Fruit fly (Drosophila melanogaster) whole organism, embryonic: ENCODE results near the gene Wdfy2.
A peak's percentile ranks its signal among the peaks of the same experiment; 100 is the strongest.

Source experiments
- ATbp ChIP-seq: fragments of 200-800 bp; sonication (Bioruptor generic); optimal IDR thresholded peaks from 2 replicates; lab custom pipeline; 2017; ENCODE audit warnings: missing biosample characterization, mild to moderate bottlenecking, missing genetic modification characterization, missing genetic modification reagents
- CG10543 ChIP-seq: fragments of 200-800 bp; sonication (Bioruptor generic); optimal IDR thresholded peaks from 3 replicates; lab custom pipeline; 2017; ENCODE audit warnings: missing biosample characterization, mild to moderate bottlenecking, missing genetic modification characterization, moderate library complexity
- CG13624 ChIP-seq: fragments of 200-800 bp; sonication (Bioruptor generic); optimal IDR thresholded peaks from 2 replicates; lab custom pipeline; 2016; ENCODE audit warnings: missing biosample characterization, missing genetic modification characterization
- CG14014 ChIP-seq: fragments of 200-800 bp; sonication (Bioruptor generic); IDR thresholded peaks from 2 replicates; pipeline ENCODE4 v1.3.6; 2022; ENCODE audit warnings: missing biosample characterization, missing genetic modification characterization
- CG30403 ChIP-seq: fragments of 200-800 bp; sonication (Bioruptor generic); optimal IDR thresholded peaks from 3 replicates; lab custom pipeline; 2016; ENCODE audit warnings: missing biosample characterization, missing genetic modification characterization
- CG32532 ChIP-seq: fragments of 200-800 bp; sonication (Bioruptor generic); IDR thresholded peaks from 2 replicates; pipeline ENCODE4 v1.3.6; 2022; ENCODE audit warnings: missing biosample characterization, missing genetic modification characterization
- CG32767 ChIP-seq: fragments of 200-800 bp; sonication (Bioruptor generic); IDR thresholded peaks from 2 replicates; pipeline ENCODE4 v1.3.6; 2022; ENCODE audit warnings: missing biosample characterization, missing genetic modification characterization
- CG33557 ChIP-seq: fragments of 200-800 bp; sonication (Bioruptor generic); optimal IDR thresholded peaks from 2 replicates; lab custom pipeline; 2019; ENCODE audit warnings: missing biosample characterization, mild to moderate bottlenecking, missing genetic modification characterization, moderate library complexity
- CG34224 ChIP-seq: fragments of 200-800 bp; sonication (Bioruptor generic); IDR thresholded peaks from 3 replicates; pipeline ENCODE4 v1.3.6; 2022; ENCODE audit warnings: missing biosample characterization, missing genetic modification characterization; ENCODE audit not compliant: partially characterized antibody
- CG34422 ChIP-seq: fragments of 200-800 bp; sonication (Bioruptor generic); IDR thresholded peaks from 3 replicates; pipeline ENCODE4 v1.3.6; 2022; ENCODE audit warnings: missing biosample characterization, missing genetic modification characterization
- CG4282 ChIP-seq: fragments of 200-800 bp; sonication (Bioruptor generic); optimal IDR thresholded peaks from 2 replicates; lab custom pipeline; 2016; ENCODE audit warnings: missing biosample characterization, missing genetic modification characterization
- CG4424 ChIP-seq: fragments of 200-800 bp; sonication (Bioruptor generic); optimal IDR thresholded peaks from 3 replicates; lab custom pipeline; 2016; ENCODE audit warnings: missing biosample characterization, missing genetic modification characterization
- CG8281 ChIP-seq: fragments of 200-800 bp; sonication (Bioruptor generic); optimal IDR thresholded peaks from 2 replicates; lab custom pipeline; 2018; ENCODE audit warnings: missing biosample characterization, mild to moderate bottlenecking, missing genetic modification characterization, moderate library complexity
- CHES-1-like ChIP-seq: fragments of 200-800 bp; sonication (Bioruptor generic); optimal IDR thresholded peaks from 2 replicates; lab custom pipeline; 2016; ENCODE audit warnings: missing biosample characterization, missing genetic modification characterization
- ERR ChIP-seq: fragments of 200-800 bp; sonication (Bioruptor generic); optimal IDR thresholded peaks from 2 replicates; lab custom pipeline; 2016; ENCODE audit warnings: missing biosample characterization, missing genetic modification characterization
- HLH4C ChIP-seq: fragments of 200-800 bp; sonication (Bioruptor generic); IDR thresholded peaks from 3 replicates; pipeline ENCODE4 v1.3.6; 2022; ENCODE audit warnings: missing biosample characterization, missing genetic modification characterization; ENCODE audit not compliant: partially characterized antibody
- HLHmδ ChIP-seq: fragments of 200-800 bp; sonication (Bioruptor generic); optimal IDR thresholded peaks from 2 replicates; lab custom pipeline; 2018; ENCODE audit warnings: missing biosample characterization, mild to moderate bottlenecking, missing genetic modification characterization, moderate library complexity
- Nf-YB ChIP-seq: fragments of 200-800 bp; sonication (Bioruptor generic); optimal IDR thresholded peaks from 3 replicates; lab custom pipeline; 2019; ENCODE audit warnings: missing biosample characterization, mild to moderate bottlenecking, missing genetic modification characterization, moderate library complexity
- Rx ChIP-seq: fragments of 200-800 bp; sonication (Bioruptor generic); IDR thresholded peaks from 2 replicates; pipeline ENCODE4 v1.3.6; 2022; ENCODE audit warnings: missing biosample characterization, missing genetic modification characterization
- Sin3A ChIP-seq: fragments of >200 bp; optimal IDR thresholded peaks from 2 replicates; lab custom pipeline; 2018
- TFAM ChIP-seq: fragments of 200-800 bp; sonication (Bioruptor generic); optimal IDR thresholded peaks from 2 replicates; lab custom pipeline; 2017; ENCODE audit warnings: missing biosample characterization, missing genetic modification characterization, inconsistent platforms
- Usf ChIP-seq: fragments of 200-800 bp; sonication (Bioruptor generic); optimal IDR thresholded peaks from 2 replicates; lab custom pipeline; 2017; ENCODE audit warnings: missing genotype, missing biosample characterization, missing genetic modification characterization
- Vsx1 ChIP-seq: fragments of 200-800 bp; sonication (Bioruptor generic); optimal IDR thresholded peaks from 2 replicates; lab custom pipeline; 2017; ENCODE audit warnings: missing biosample characterization, mild to moderate bottlenecking, missing genetic modification characterization, missing genetic modification reagents
- ap ChIP-seq: fragments of 200-800 bp; sonication (Bioruptor generic); IDR thresholded peaks from 2 replicates; pipeline ENCODE4 v1.3.6; 2022; ENCODE audit warnings: missing biosample characterization, missing genetic modification characterization
- da ChIP-seq: fragments of 200-800 bp; sonication (Bioruptor generic); optimal IDR thresholded peaks from 2 replicates; lab custom pipeline; 2016; ENCODE audit warnings: missing biosample characterization, missing genetic modification characterization
- disco-r ChIP-seq: fragments of 200-800 bp; sonication (Bioruptor generic); optimal IDR thresholded peaks from 2 replicates; lab custom pipeline; 2016; ENCODE audit warnings: missing biosample characterization, missing genetic modification characterization
- dm ChIP-seq: fragments of 200-800 bp; sonication (Bioruptor generic); optimal IDR thresholded peaks from 3 replicates; lab custom pipeline; 2016; ENCODE audit warnings: missing biosample characterization, missing genetic modification characterization
- ems ChIP-seq: fragments of 200-800 bp; sonication (Bioruptor generic); optimal IDR thresholded peaks from 3 replicates; lab custom pipeline; 2016; ENCODE audit warnings: missing biosample characterization, missing genetic modification characterization
- exex ChIP-seq: fragments of 200-800 bp; sonication (Bioruptor generic); optimal IDR thresholded peaks from 4 replicates; lab custom pipeline; 2018; ENCODE audit warnings: missing biosample characterization, mild to moderate bottlenecking, missing genetic modification characterization, moderate library complexity
- gfzf ChIP-seq: fragments of 200-800 bp; sonication (Bioruptor generic); optimal IDR thresholded peaks from 2 replicates; lab custom pipeline; 2016; ENCODE audit warnings: missing biosample characterization, mild to moderate bottlenecking, missing genetic modification characterization, moderate library complexity
- grau ChIP-seq: fragments of 200-800 bp; optimal IDR thresholded peaks from 3 replicates; lab custom pipeline; 2019; ENCODE audit warnings: missing biosample characterization, mild to moderate bottlenecking, missing genetic modification characterization, moderate library complexity
- jigr1 ChIP-seq: fragments of 200-800 bp; sonication (Bioruptor generic); IDR thresholded peaks from 3 replicates; pipeline ENCODE4 v1.3.6; 2022; ENCODE audit warnings: missing biosample characterization, missing genetic modification characterization
- mld ChIP-seq: fragments of 200-800 bp; sonication (Bioruptor generic); IDR thresholded peaks from 3 replicates; pipeline ENCODE4 v1.3.6; 2022; ENCODE audit warnings: missing biosample characterization, missing genetic modification characterization; ENCODE audit not compliant: partially characterized antibody
- nau ChIP-seq: fragments of 200-800 bp; sonication (Bioruptor generic); optimal IDR thresholded peaks from 3 replicates; lab custom pipeline; 2017; ENCODE audit warnings: missing biosample characterization, mild to moderate bottlenecking, missing genetic modification characterization, missing genetic modification reagents
- nmo ChIP-seq: fragments of 200-800 bp; sonication (Bioruptor generic); optimal IDR thresholded peaks from 2 replicates; lab custom pipeline; 2018; ENCODE audit warnings: missing biosample characterization, mild to moderate bottlenecking, missing genetic modification characterization, moderate library complexity
- phol ChIP-seq: fragments of 200-800 bp; sonication (Bioruptor generic); optimal IDR thresholded peaks from 3 replicates; lab custom pipeline; 2018; ENCODE audit warnings: missing biosample characterization, mild to moderate bottlenecking, missing genetic modification characterization, moderate library complexity
- prd ChIP-seq, 3 experiments: fragments of >200 bp in 2 of 3; fragments of 200-800 bp in 1 of 3; sonication (Bioruptor generic) in 1 of 3; optimal IDR thresholded peaks in 2 of 3; IDR thresholded peaks in 1 of 3; 2 replicates in 2 of 3; 3 replicates in 1 of 3; pipeline versions ENCODE4 v1.3.6 to Lab custom; 2017 to 2022; ENCODE audit warnings: missing biosample characterization in 1 of 3, missing genetic modification characterization in 1 of 3
- pum ChIP-seq: fragments of 200-800 bp; sonication (Bioruptor generic); optimal IDR thresholded peaks from 2 replicates; lab custom pipeline; 2016; ENCODE audit warnings: missing biosample characterization, missing genetic modification characterization
- rib ChIP-seq: fragments of 200-800 bp; sonication (Bioruptor generic); IDR thresholded peaks from 2 replicates; pipeline ENCODE4 v1.3.6; 2022; ENCODE audit warnings: missing biosample characterization, missing genetic modification characterization
- sens ChIP-seq: fragments of 200-800 bp; sonication (Bioruptor generic); peaks from one replicate; lab custom pipeline; 2016; ENCODE audit warnings: missing biosample characterization, missing genetic modification characterization
- sim ChIP-seq: fragments of 200-800 bp; sonication (Bioruptor generic); IDR thresholded peaks from 2 replicates; pipeline ENCODE4 v1.3.6; 2022; ENCODE audit warnings: missing biosample characterization, missing genetic modification characterization
- sr ChIP-seq: fragments of 200-800 bp; sonication (Bioruptor generic); IDR thresholded peaks from 3 replicates; pipeline ENCODE4 v1.3.6; 2022; ENCODE audit warnings: missing biosample characterization, missing genetic modification characterization
- ssp ChIP-seq: fragments of 200-800 bp; sonication (Bioruptor generic); IDR thresholded peaks from 2 replicates; pipeline ENCODE4 v1.3.6; 2022; ENCODE audit warnings: missing biosample characterization, missing genetic modification characterization
- tap ChIP-seq: fragments of 200-800 bp; optimal IDR thresholded peaks from 3 replicates; lab custom pipeline; 2019; ENCODE audit warnings: missing biosample characterization, mild to moderate bottlenecking, missing genetic modification characterization, moderate library complexity
- trh ChIP-seq: fragments of 200-800 bp; sonication (Bioruptor generic); optimal IDR thresholded peaks from 2 replicates; lab custom pipeline; 2016; ENCODE audit warnings: missing biosample characterization, missing genetic modification characterization
- yki ChIP-seq: fragments of >200 bp; optimal IDR thresholded peaks from 3 replicates; lab custom pipeline; 2018
- zf30C ChIP-seq: fragments of 200-800 bp; sonication (Bioruptor generic); optimal IDR thresholded peaks from 3 replicates; lab custom pipeline; 2018; ENCODE audit warnings: missing biosample characterization, mild to moderate bottlenecking, missing genetic modification characterization

Gene Wdfy2

dm6 chr2L:10408122-10408576 lies 14.9 kb upstream of the Wdfy2 start, which contains the start of the genes Ip259 and RpS27A (continued):
- TF ChIP-seq sr (GFP tag; lab: Robert Waterston, UW) = no peak; the same call in 1 of the 3 replicates
- peak; percentile 56 for TF ChIP-seq CG30403 (GFP tag; lab: Kevin White, UChicago)
- peak; percentile 69 for TF ChIP-seq CG33557 (GFP tag; lab: Kevin White, UChicago)
- peak; percentile 30 for TF ChIP-seq pum
- no peak for TF ChIP-seq HLH4C (GFP tag; lab: Robert Waterston, UW)
- no peak for TF ChIP-seq jigr1 (GFP tag; lab: Robert Waterston, UW)
- TF ChIP-seq CG13624 (GFP tag; lab: Kevin White, UChicago) = peak; percentile 82
- no peak for TF ChIP-seq prd (optimal IDR thresholded peaks at IDR 0.05; lab: Kevin White, UChicago)
- peak; percentile 62; the same call in 2 of the 3 replicates for TF ChIP-seq prd (GFP tag; IDR thresholded peaks at IDR 0.05; lab: Robert Waterston, UW)
- TF ChIP-seq exex (tag; lab: Kevin White, UChicago) = no peak
- peak; percentile 65; the same call in 1 of the 2 replicates for TF ChIP-seq CG14014 (GFP tag; lab: Robert Waterston, UW)
- peak; percentile 64; the same call in 1 of the 2 replicates for TF ChIP-seq sim (GFP tag; lab: Robert Waterston, UW)
- peak; percentile 43 for TF ChIP-seq disco-r (GFP tag; lab: Kevin White, UChicago)
- TF ChIP-seq HLHmδ (GFP tag; lab: Kevin White, UChicago) = peak; percentile 86
- TF ChIP-seq grau (tag; lab: Kevin White, UChicago) = peak; percentile 69
- peak; percentile 47 for TF ChIP-seq CG8281 (tag; lab: Kevin White, UChicago)
- no peak; the same call in 1 of the 2 replicates for TF ChIP-seq Rx (GFP tag; lab: Robert Waterston, UW)
- no peak; the same call in 1 of the 2 replicates for TF ChIP-seq ap

dm6 chr2L:10413251-10414127 lies 9.6 kb upstream of the Wdfy2 start, which contains the start of the genes CG5355 and Klp31E:
Gene CG5355, minus strand, starts transcription at chr2L:10413463.
Gene Klp31E, plus strand, starts transcription at chr2L:10414017.
- TF ChIP-seq sim (GFP tag; lab: Robert Waterston, UW) (no peak), ssp (GFP tag; lab: Robert Waterston, UW) (peak; percentile 74), ems (peak; percentile 46), CG34224 (GFP tag; lab: Robert Waterston, UW) (peak; percentile 71), dm (GFP tag; lab: Kevin White, UChicago) (peak; percentile 18), Vsx1 (no peak), nau (GFP tag; lab: Kevin White, UChicago) (no peak), rib (GFP tag; lab: Robert Waterston, UW) (peak; percentile 40; the same call in 1 of the 2 replicates), ERR (GFP tag; lab: Kevin White, UChicago) (no peak), da (GFP tag; lab: Kevin White, UChicago) (peak; percentile 41), tap (tag; lab: Kevin White, UChicago) (peak; percentile 65), CG10543 (peak; percentile 72), Nf-YB (GFP tag; lab: Kevin White, UChicago) (peak; percentile 50), Usf (GFP tag; lab: Kevin White, UChicago) (peak; percentile 71), mld (GFP tag; lab: Robert Waterston, UW) (peak; percentile 46; the same call in 1 of the 3 replicates), phol (tag; lab: Kevin White, UChicago) (peak; percentile 83), zf30C (GFP tag; lab: Kevin White, UChicago) (no peak), CG32767 (0 out of 2 replicates have a peak, but pooled peaks have one; percentile 25), CG4424 (GFP tag; lab: Kevin White, UChicago) (peak; percentile 73), TFAM (GFP tag; lab: Kevin White, UChicago) (no peak), CG34422 (GFP tag; lab: Robert Waterston, UW) (peak; percentile 18; the same call in 1 of the 3 replicates), CG4282 (GFP tag; lab: Kevin White, UChicago) (no peak), CHES-1-like (peak; percentile 29), Sin3A (lab: Kevin White, UChicago) (no peak), HLH4C (GFP tag; lab: Robert Waterston, UW) (peak; percentile 65), nmo (GFP tag; lab: Kevin White, UChicago) (peak; percentile 87), gfzf (GFP tag; lab: Kevin White, UChicago) (peak; percentile 23), yki (no peak), sens (GFP tag; lab: Kevin White, UChicago) (peak; percentile 93), ATbp (GFP tag; lab: Kevin White, UChicago) (no peak), trh (GFP tag; lab: Kevin White, UChicago) (peak; percentile 13), CG32532 (GFP tag; lab: Robert Waterston, UW) (peak; percentile 65)
